Fruit fly (Drosophila melanogaster): ENCODE data around the gene Pdp.

Pdp gene

DNA sequence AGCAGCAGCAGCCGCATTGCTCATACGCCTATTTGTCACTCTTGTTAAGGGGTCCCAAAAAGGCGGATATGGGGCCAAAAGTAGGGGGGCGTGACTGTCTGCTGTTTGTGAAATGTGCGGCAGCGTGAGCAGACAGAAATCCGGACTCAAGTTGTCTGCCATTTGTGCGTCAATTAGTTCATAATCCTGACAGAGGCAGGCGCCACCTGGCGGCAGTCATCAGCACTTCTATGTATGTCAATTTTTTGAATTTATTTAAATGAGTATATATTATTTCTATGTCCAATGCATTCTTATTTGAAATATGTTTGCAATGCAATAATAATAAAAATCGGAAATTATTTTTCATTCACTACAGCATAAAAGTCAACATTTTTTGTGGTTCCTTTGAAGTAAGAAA is 9.6 kb upstream of the Pdp start:
- TF ChIP-seq spab (GFP tag; optimal IDR thresholded peaks at IDR 0.05) (no peak), CG8119 (GFP tag; IDR thresholded peaks at IDR 0.05) (no peak), CG3032 (tag; optimal IDR thresholded peaks at IDR 0.05) (no peak), CG8632 (GFP tag; optimal IDR thresholded peaks at IDR 0.05) (no peak), CG31627 (GFP tag; optimal IDR thresholded peaks at IDR 0.05) (no peak)

DNA sequence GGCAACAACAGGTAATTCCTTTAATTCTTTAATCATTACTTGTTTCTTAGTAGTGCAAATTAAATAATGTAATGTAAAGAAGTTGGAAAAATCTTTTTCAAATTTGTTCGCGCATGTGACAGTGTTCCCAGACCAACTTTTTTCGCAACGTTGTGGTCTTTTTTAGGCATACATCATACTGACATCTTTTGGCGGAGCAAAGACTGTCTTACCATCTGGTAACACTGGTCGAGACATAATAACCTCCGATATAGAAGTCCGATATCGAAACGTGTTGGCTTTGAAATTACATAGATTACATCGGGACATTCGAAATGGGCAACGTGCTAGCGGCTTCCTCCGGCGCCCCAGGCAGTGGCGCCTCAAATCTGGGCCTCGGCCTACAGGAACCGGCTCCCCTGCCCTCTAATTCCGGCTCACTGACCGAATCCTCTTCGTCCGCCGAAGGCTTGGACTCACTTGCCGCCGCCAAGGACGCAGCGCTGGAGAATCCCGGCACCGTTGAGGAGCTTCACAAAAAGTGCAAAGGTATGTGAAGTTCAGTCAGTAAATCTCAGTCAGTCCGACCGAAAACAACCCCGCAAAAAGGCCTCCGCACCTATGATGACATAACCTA is 2.8 kb upstream of the Pdp start:
- peak; percentile 87 for TF ChIP-seq svp (GFP tag)
- no peak for TF ChIP-seq Sox102F (GFP tag; optimal IDR thresholded peaks at IDR 0.05)
- peak; percentile 46 for TF ChIP-seq vri (GFP tag; optimal IDR thresholded peaks at IDR 0.05)
- TF ChIP-seq CG1621 (tag; optimal IDR thresholded peaks at IDR 0.05) = peak; percentile 7

DNA sequence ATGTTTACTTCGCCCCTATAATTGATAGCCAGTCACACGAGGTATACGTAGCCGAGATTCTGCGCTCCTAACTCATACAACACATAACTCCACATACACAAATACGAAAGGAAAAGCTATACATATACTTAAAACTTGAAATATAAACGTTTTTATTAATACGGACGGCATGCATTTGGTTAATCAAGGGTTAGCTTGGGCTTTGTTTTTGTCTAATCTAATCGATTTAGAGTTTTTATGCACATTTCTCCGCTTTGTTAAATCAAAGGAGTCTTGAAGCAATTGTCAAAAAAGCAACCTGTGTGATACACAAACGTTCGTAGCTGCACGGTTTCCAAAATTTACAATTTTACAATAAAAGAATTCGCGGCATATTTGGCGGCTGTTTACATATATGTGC is 2.1 kb upstream of the Pdp start, which contains the start of gene Tom40:
Tom40 (plus strand) TSS at position 301 of the 400 bp plus-strand sequence.
- no peak for TF ChIP-seq fd59A (GFP tag; optimal IDR thresholded peaks at IDR 0.05)
- no peak for TF ChIP-seq Met (GFP tag; optimal IDR thresholded peaks at IDR 0.05)
- no peak for TF ChIP-seq CG10631 (GFP tag; optimal IDR thresholded peaks at IDR 0.05)
- no peak for TF ChIP-seq Hr4 (GFP tag; optimal IDR thresholded peaks at IDR 0.05)
- no peak for TF ChIP-seq svp (GFP tag)
- no peak for TF ChIP-seq acj6 (GFP tag; optimal IDR thresholded peaks at IDR 0.05)
- TF ChIP-seq cyc (GFP tag; optimal IDR thresholded peaks at IDR 0.05) = no peak
- no peak for TF ChIP-seq fkh (GFP tag; optimal IDR thresholded peaks at IDR 0.05)

DNA sequence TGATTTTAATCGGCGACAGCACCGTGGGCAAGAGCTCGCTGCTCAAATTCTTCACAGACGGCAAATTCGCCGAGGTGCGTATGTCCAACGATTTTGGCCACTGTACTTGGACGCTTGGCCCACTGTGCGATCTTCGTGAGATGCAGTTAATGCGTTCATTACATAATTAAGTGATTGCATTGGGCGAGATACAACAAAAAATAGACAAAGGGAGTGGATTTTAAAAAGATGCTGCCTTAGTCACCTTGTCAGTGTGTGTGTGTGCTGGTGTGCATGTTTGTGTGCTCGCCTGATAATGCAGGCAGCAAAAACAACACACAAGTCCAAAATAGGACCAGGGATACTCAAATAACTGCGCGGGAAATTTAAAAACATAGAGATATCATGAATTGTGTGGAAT is 811 bp upstream of the Pdp start:
- no peak for TF ChIP-seq Hr39 (GFP tag; optimal IDR thresholded peaks at IDR 0.05)
- no peak for TF ChIP-seq CG16779 (tag; optimal IDR thresholded peaks at IDR 0.05)
- no peak for TF ChIP-seq cyc (GFP tag; optimal IDR thresholded peaks at IDR 0.05)
- peak; percentile 4 for TF ChIP-seq CG6808 (GFP tag; optimal IDR thresholded peaks at IDR 0.05)
- no peak for TF ChIP-seq CG15336 (GFP tag; IDR thresholded peaks at IDR 0.05)
- TF ChIP-seq dsx (GFP tag; optimal IDR thresholded peaks at IDR 0.05; ENCODE audit: poor library complexity, severe bottlenecking) = peak; percentile 3
- TF ChIP-seq CG1621 (tag; optimal IDR thresholded peaks at IDR 0.05) = peak; percentile 26
- peak; percentile 59 for TF ChIP-seq Eip78C (GFP tag)
- peak; percentile 15 to 41 for TF ChIP-seq ss (GFP tag; optimal IDR thresholded peaks at IDR 0.05)
- peak; percentile 7 for TF ChIP-seq net (GFP tag; optimal IDR thresholded peaks at IDR 0.05)
- peak; percentile 98 for TF ChIP-seq vri (GFP tag; optimal IDR thresholded peaks at IDR 0.05)
- peak; percentile 43 for TF ChIP-seq Sox14 (GFP tag; optimal IDR thresholded peaks at IDR 0.05)
- no peak for TF ChIP-seq CG3919 (GFP tag; optimal IDR thresholded peaks at IDR 0.05)

DNA sequence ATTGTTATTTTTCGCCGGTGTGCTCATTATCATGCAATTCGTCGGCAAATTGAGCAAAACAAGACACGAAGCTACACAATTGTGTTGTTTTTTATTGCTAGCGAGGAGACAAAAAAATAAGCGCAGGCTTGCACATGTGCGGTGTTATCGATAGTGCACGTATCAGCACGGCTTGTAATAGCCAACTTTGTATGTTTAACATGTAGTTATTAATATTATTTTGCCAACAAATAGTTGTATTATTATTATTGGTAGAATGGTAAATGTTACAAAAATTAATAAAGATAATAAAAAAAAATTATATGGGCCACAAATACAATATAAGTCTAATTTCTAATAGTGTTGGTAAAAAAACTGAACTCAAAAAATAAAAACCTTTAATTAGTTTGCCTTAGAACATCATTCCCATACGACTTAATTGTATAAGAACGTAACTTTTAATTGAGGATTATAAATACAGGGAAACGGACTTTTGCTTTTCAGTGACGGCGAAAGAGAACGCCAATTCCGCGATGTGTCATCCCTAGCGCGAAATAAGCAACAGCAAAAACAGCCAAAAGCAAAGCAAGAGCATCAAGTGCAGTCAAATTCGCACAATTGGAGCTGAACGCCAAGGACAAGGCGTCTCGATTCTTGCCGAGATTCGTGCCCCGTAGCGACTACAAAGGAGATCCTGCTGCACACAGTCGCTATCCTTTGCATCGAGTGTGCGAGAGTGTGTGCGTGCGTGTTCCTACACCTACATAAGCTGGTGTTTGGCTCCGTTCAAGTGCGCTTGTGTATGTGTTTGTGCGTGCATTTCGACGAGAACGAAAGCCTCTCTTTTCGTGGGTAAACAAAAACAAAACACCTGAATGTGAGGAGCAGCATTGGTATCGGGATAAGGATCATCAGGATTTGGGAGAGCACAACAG is 5.9 kb downstream of the Pdp start, which contains the start of the genes NELF-B and CG12155:
NELF-B (minus strand) TSS at position 111 of the 914 bp plus-strand sequence.
CG12155 (plus strand) TSS at position 505 of the 914 bp plus-strand sequence.
- peak; percentile 54 for TF ChIP-seq cyc (GFP tag; optimal IDR thresholded peaks at IDR 0.05)
- TF ChIP-seq CG8632 (GFP tag; optimal IDR thresholded peaks at IDR 0.05) = peak; percentile 39
- TF ChIP-seq Lpt (GFP tag; optimal IDR thresholded peaks at IDR 0.05) = no peak
- peak; percentile 69 for TF ChIP-seq CG32006 (GFP tag; optimal IDR thresholded peaks at IDR 0.05)
- TF ChIP-seq fkh (GFP tag; optimal IDR thresholded peaks at IDR 0.05) = peak; percentile 47
- TF ChIP-seq Sox14 (GFP tag; optimal IDR thresholded peaks at IDR 0.05) = peak; percentile 52
- no peak for TF ChIP-seq ss (GFP tag; optimal IDR thresholded peaks at IDR 0.05)
- no peak for TF ChIP-seq CG6854 (GFP tag; optimal IDR thresholded peaks at IDR 0.05)
- TF ChIP-seq CG6792 (GFP tag; optimal IDR thresholded peaks at IDR 0.05) = no peak
- TF ChIP-seq Smox (GFP tag; optimal IDR thresholded peaks at IDR 0.05) = no peak
- TF ChIP-seq lz (GFP tag; optimal IDR thresholded peaks at IDR 0.05) = peak; percentile 60
- TF ChIP-seq Eip75B (GFP tag; optimal IDR thresholded peaks at IDR 0.05) = no peak
- TF ChIP-seq CG3919 (GFP tag; optimal IDR thresholded peaks at IDR 0.05) = no peak
- TF ChIP-seq spab (GFP tag; optimal IDR thresholded peaks at IDR 0.05) = no peak
- no peak for TF ChIP-seq CG6276 (GFP tag; optimal IDR thresholded peaks at IDR 0.05)
- peak; percentile 71 for TF ChIP-seq CG10631 (GFP tag; optimal IDR thresholded peaks at IDR 0.05)
- TF ChIP-seq CG15336 (GFP tag; IDR thresholded peaks at IDR 0.05) = no peak
- no peak for TF ChIP-seq CG9139 (GFP tag; optimal IDR thresholded peaks at IDR 0.05)
- peak; percentile 10 for TF ChIP-seq dac (GFP tag; optimal IDR thresholded peaks at IDR 0.05)
- TF ChIP-seq CG31627 (GFP tag; optimal IDR thresholded peaks at IDR 0.05) = peak; percentile 46
- no peak for TF ChIP-seq CG6808 (GFP tag; optimal IDR thresholded peaks at IDR 0.05)
- no peak for TF ChIP-seq acj6 (GFP tag; optimal IDR thresholded peaks at IDR 0.05)
- no peak for TF ChIP-seq CG16779 (tag; optimal IDR thresholded peaks at IDR 0.05)
- TF ChIP-seq svp (GFP tag) = peak; percentile 77
- TF ChIP-seq Hr4 (GFP tag; optimal IDR thresholded peaks at IDR 0.05) = no peak
- no peak for TF ChIP-seq CG10669 (GFP tag; optimal IDR thresholded peaks at IDR 0.05)
- no peak for TF ChIP-seq CG4318 (GFP tag; optimal IDR thresholded peaks at IDR 0.05)
- no peak for TF ChIP-seq fd85E (GFP tag; optimal IDR thresholded peaks at IDR 0.05)
